Worm (Caenorhabditis elegans) whole organism, L3 larva: ENCODE results near the gene K11D12.11.

Experiments
- R02D3.7 ChIP-seq: fragments of 150-350 bp; optimal IDR thresholded peaks from 2 replicates; lab custom pipeline; 2014; ENCODE audit warnings: missing biosample characterization, missing genetic modification characterization
- ZK546.5 ChIP-seq: sonication (generic microtip); optimal IDR thresholded peaks from 2 replicates; lab custom pipeline; 2017; ENCODE audit warnings: missing biosample characterization, missing genetic modification characterization
- aly-2 ChIP-seq: fragments of 150-350 bp; optimal IDR thresholded peaks from 2 replicates; lab custom pipeline; 2014; ENCODE audit warnings: missing biosample characterization, missing genetic modification characterization
- ama-1 ChIP-seq: fragments of 150-350 bp; optimal IDR thresholded peaks from 2 replicates; lab custom pipeline; 2018
- ceh-28 ChIP-seq: fragments of 150-350 bp; optimal IDR thresholded peaks from 2 replicates; lab custom pipeline; 2014; ENCODE audit warnings: missing biosample characterization, missing genetic modification reagents, missing genetic modification characterization
- ceh-82 ChIP-seq: fragments of 150-350 bp; optimal IDR thresholded peaks from 2 replicates; lab custom pipeline; 2014; ENCODE audit warnings: missing biosample characterization, missing genetic modification characterization
- ceh-9 ChIP-seq: sonication (generic microtip); optimal IDR thresholded peaks from 2 replicates; lab custom pipeline; 2018; ENCODE audit warnings: missing biosample characterization, missing genetic modification characterization
- daf-12 ChIP-seq: fragments of 150-350 bp; optimal IDR thresholded peaks from 2 replicates; lab custom pipeline; 2014; ENCODE audit warnings: missing biosample characterization, missing genetic modification reagents, missing genetic modification characterization
- egl-27 ChIP-seq: sonication (generic microtip); optimal IDR thresholded peaks from 4 replicates; lab custom pipeline; 2017; ENCODE audit warnings: missing biosample characterization, missing genetic modification reagents, missing genetic modification characterization
- egl-5 ChIP-seq: fragments of 150-350 bp; optimal IDR thresholded peaks from 2 replicates; lab custom pipeline; 2017; ENCODE audit warnings: missing biosample characterization, missing genetic modification reagents, missing genetic modification characterization, inconsistent platforms
- elt-1 ChIP-seq: fragments of 150-350 bp; optimal IDR thresholded peaks from 2 replicates; lab custom pipeline; 2014; ENCODE audit warnings: missing biosample characterization, missing genetic modification characterization
- elt-2 ChIP-seq: sonication (generic microtip); optimal IDR thresholded peaks from 2 replicates; lab custom pipeline; 2016; ENCODE audit warnings: missing genetic modification reagents, mild to moderate bottlenecking, missing genetic modification characterization, missing compliant biosample characterization
- elt-3 ChIP-seq, 3 experiments: fragments of 150-350 bp in 1 of 3; sonication (generic microtip) in 2 of 3; optimal IDR thresholded peaks; 2 replicates in 2 of 3; 4 replicates in 1 of 3; lab custom pipeline; 2014 to 2017; ENCODE audit warnings: missing biosample characterization in 3 of 3, missing genetic modification characterization in 3 of 3
- eor-1 ChIP-seq, 2 experiments: fragments of 150-350 bp; optimal IDR thresholded peaks; 2 replicates each; lab custom pipeline; 2014 to 2018; ENCODE audit warnings: missing biosample characterization in 2 of 2, missing genetic modification characterization in 2 of 2
- fkh-10 ChIP-seq: sonication (generic microtip); optimal IDR thresholded peaks from 2 replicates; lab custom pipeline; 2017; ENCODE audit warnings: missing biosample characterization, missing genetic modification reagents, missing genetic modification characterization
- fkh-2 ChIP-seq: fragments of 150-350 bp; optimal IDR thresholded peaks from 2 replicates; lab custom pipeline; 2014; ENCODE audit warnings: missing biosample characterization, missing genetic modification reagents, missing genetic modification characterization
- fos-1 ChIP-seq: fragments of 150-350 bp; optimal IDR thresholded peaks from 2 replicates; lab custom pipeline; 2014; ENCODE audit warnings: missing biosample characterization, missing genetic modification characterization
- hmg-11 ChIP-seq: sonication (generic microtip); optimal IDR thresholded peaks from 2 replicates; lab custom pipeline; 2016; ENCODE audit warnings: missing genetic modification characterization, missing compliant biosample characterization
- jun-1 ChIP-seq: fragments of 150-350 bp; optimal IDR thresholded peaks from 2 replicates; lab custom pipeline; 2014; ENCODE audit warnings: missing biosample characterization, missing genetic modification reagents, missing genetic modification characterization
- lin-15B ChIP-seq: fragments of 150-350 bp; optimal IDR thresholded peaks from 2 replicates; lab custom pipeline; 2014; ENCODE audit warnings: missing biosample characterization, missing genetic modification characterization
- lin-39 ChIP-seq: fragments of 150-350 bp; optimal IDR thresholded peaks from 2 replicates; lab custom pipeline; 2018; ENCODE audit warnings: missing biosample characterization, missing genetic modification reagents, missing genetic modification characterization
- lsy-12 ChIP-seq: sonication (generic microtip); optimal IDR thresholded peaks from 2 replicates; lab custom pipeline; 2016; ENCODE audit warnings: mild to moderate bottlenecking, missing genetic modification characterization, missing compliant biosample characterization
- mdl-1 ChIP-seq: fragments of 150-350 bp; optimal IDR thresholded peaks from 2 replicates; lab custom pipeline; 2014; ENCODE audit warnings: missing biosample characterization, missing genetic modification characterization
- mml-1 ChIP-seq: fragments of 150-350 bp; sonication (generic microtip); optimal IDR thresholded peaks from 3 replicates; lab custom pipeline; 2014; ENCODE audit warnings: missing biosample characterization, missing genetic modification characterization
- nfya-1 ChIP-seq: sonication (generic microtip); optimal IDR thresholded peaks from 2 replicates; lab custom pipeline; 2017; ENCODE audit warnings: missing genetic modification characterization, mild to moderate bottlenecking, missing compliant biosample characterization, antibody characterized with exemption, moderate library complexity; ENCODE audit not compliant: insufficient read depth
- nhr-11 ChIP-seq: fragments of 150-350 bp; optimal IDR thresholded peaks from 2 replicates; lab custom pipeline; 2014; ENCODE audit warnings: missing biosample characterization, missing genetic modification characterization
- nhr-12 ChIP-seq: fragments of 150-350 bp; optimal IDR thresholded peaks from 2 replicates; lab custom pipeline; 2014; ENCODE audit warnings: missing biosample characterization, missing genetic modification characterization
- nhr-23 ChIP-seq: fragments of 150-350 bp; optimal IDR thresholded peaks from 2 replicates; lab custom pipeline; 2014; ENCODE audit warnings: missing biosample characterization, missing genetic modification reagents, missing genetic modification characterization
- nhr-237 ChIP-seq: fragments of 150-350 bp; optimal IDR thresholded peaks from 2 replicates; lab custom pipeline; 2014; ENCODE audit warnings: missing biosample characterization, missing genetic modification characterization
- nhr-25 ChIP-seq: sonication (generic microtip); optimal IDR thresholded peaks from 2 replicates; lab custom pipeline; 2017; ENCODE audit warnings: missing biosample characterization, missing genetic modification characterization
- nhr-28 ChIP-seq: fragments of 150-350 bp; optimal IDR thresholded peaks from 2 replicates; lab custom pipeline; 2014; ENCODE audit warnings: missing biosample characterization, missing genetic modification characterization
- nhr-43 ChIP-seq: sonication (generic microtip); optimal IDR thresholded peaks from 2 replicates; lab custom pipeline; 2016; ENCODE audit warnings: mild to moderate bottlenecking, missing genetic modification characterization, missing compliant biosample characterization; ENCODE audit not compliant: poor library complexity, severe bottlenecking
- nhr-67 ChIP-seq: fragments of 150-350 bp; optimal IDR thresholded peaks from 2 replicates; lab custom pipeline; 2014; ENCODE audit warnings: missing biosample characterization, missing genetic modification characterization
- nhr-76 ChIP-seq: fragments of 150-350 bp; sonication (generic microtip); optimal IDR thresholded peaks from 5 replicates; lab custom pipeline; 2014; ENCODE audit warnings: missing biosample characterization, missing genetic modification characterization
- nhr-77 ChIP-seq: fragments of 150-350 bp; optimal IDR thresholded peaks from 2 replicates; lab custom pipeline; 2014; ENCODE audit warnings: missing biosample characterization, missing genetic modification characterization
- pha-4 ChIP-seq: fragments of 150-350 bp; optimal IDR thresholded peaks from 2 replicates; lab custom pipeline; 2014; ENCODE audit warnings: missing biosample characterization, missing genetic modification reagents, missing genetic modification characterization
- pqm-1 ChIP-seq: fragments of 150-350 bp; optimal IDR thresholded peaks from 2 replicates; lab custom pipeline; 2017; ENCODE audit warnings: missing biosample characterization, missing genetic modification characterization, inconsistent platforms
- sea-2 ChIP-seq: fragments of 150-350 bp; sonication (generic microtip); optimal IDR thresholded peaks from 4 replicates; lab custom pipeline; 2014; ENCODE audit warnings: missing biosample characterization, missing genetic modification reagents, missing genetic modification characterization
- skn-1 ChIP-seq: fragments of 150-350 bp; optimal IDR thresholded peaks from 2 replicates; lab custom pipeline; 2014; ENCODE audit warnings: missing biosample characterization, missing genetic modification characterization
- snpc-4 ChIP-seq: fragments of 150-350 bp; optimal IDR thresholded peaks from 2 replicates; lab custom pipeline; 2014; ENCODE audit warnings: missing biosample characterization, missing genetic modification characterization
- tbx-2 ChIP-seq: sonication (generic microtip); optimal IDR thresholded peaks from 2 replicates; lab custom pipeline; 2016; ENCODE audit warnings: mild to moderate bottlenecking, missing genetic modification characterization, missing compliant biosample characterization
- unc-39 ChIP-seq: sonication (generic microtip); optimal IDR thresholded peaks from 4 replicates; lab custom pipeline; 2017; ENCODE audit warnings: missing biosample characterization, missing genetic modification characterization
- unc-62 ChIP-seq: fragments of 150-350 bp; sonication (generic microtip); optimal IDR thresholded peaks from 4 replicates; lab custom pipeline; 2014; ENCODE audit warnings: missing biosample characterization, missing genetic modification reagents, missing genetic modification characterization
- zag-1 ChIP-seq: fragments of 150-350 bp; optimal IDR thresholded peaks from 2 replicates; lab custom pipeline; 2014; ENCODE audit warnings: missing biosample characterization, missing genetic modification characterization
- ztf-11 ChIP-seq: fragments of 150-350 bp; optimal IDR thresholded peaks from 2 replicates; lab custom pipeline; 2014; ENCODE audit warnings: missing biosample characterization, missing genetic modification characterization
- ztf-4 ChIP-seq: fragments of 150-350 bp; optimal IDR thresholded peaks from 2 replicates; lab custom pipeline; 2014; ENCODE audit warnings: missing biosample characterization, missing genetic modification characterization

Gene K11D12.11

ce11 chrV:5032176-5032575 lies 7.2 kb downstream of the K11D12.11 start (continued):
- TF ChIP-seq sea-2 (GFP tag; lab: Kevin White, UChicago): no peak
- no peak for TF ChIP-seq nhr-237 (tag; lab: Kevin White, UChicago)
- TF ChIP-seq unc-62 (GFP tag; lab: Kevin White, UChicago): no peak
- no peak for TF ChIP-seq nhr-67
- TF ChIP-seq elt-1: no peak
- no peak for TF ChIP-seq ceh-28
- peak; percentile 0 for TF ChIP-seq lin-39
- no peak for TF ChIP-seq ZK546.5 (tag; lab: Kevin White, UChicago)
- no peak for TF ChIP-seq R02D3.7 (tag; lab: Kevin White, UChicago)
- peak; percentile 58 for TF ChIP-seq mml-1 (tag; lab: Kevin White, UChicago)
- peak; percentile 11 for TF ChIP-seq pha-4 (tag; lab: Kevin White, UChicago)
- no peak for TF ChIP-seq aly-2
- TF ChIP-seq, all 47 proteins: peak for 7

- TF ChIP-seq nhr-77 (no peak), elt-2 (tag; lab: Kevin White, UChicago) (peak; percentile 66), nhr-67 (no peak), ZK546.5 (tag; lab: Kevin White, UChicago) (no peak), nhr-28 (no peak)
- TF ChIP-seq, all 47 proteins: peak for 1
Measured at ce11 chrV:5031764-5032163, 7.6 kb downstream of the K11D12.11 start.

- TF ChIP-seq mml-1 (tag; lab: Kevin White, UChicago) (no peak), pha-4 (tag; lab: Kevin White, UChicago) (no peak), snpc-4 (no peak), aly-2 (no peak), R02D3.7 (tag; lab: Kevin White, UChicago) (no peak), nhr-12 (tag; lab: Kevin White, UChicago) (no peak), ztf-11 (no peak), elt-2 (tag; lab: Kevin White, UChicago) (no peak), fos-1 (tag; lab: Kevin White, UChicago) (no peak), unc-39 (tag; lab: Kevin White, UChicago) (no peak), egl-27 (tag; lab: Kevin White, UChicago) (no peak)
Measured at ce11 chrV:5030715-5031114, 8.7 kb downstream of the K11D12.11 start, which contains the start of gene swt-7. swt-7 (minus strand) TSS chrV:5030815.

DNA sequence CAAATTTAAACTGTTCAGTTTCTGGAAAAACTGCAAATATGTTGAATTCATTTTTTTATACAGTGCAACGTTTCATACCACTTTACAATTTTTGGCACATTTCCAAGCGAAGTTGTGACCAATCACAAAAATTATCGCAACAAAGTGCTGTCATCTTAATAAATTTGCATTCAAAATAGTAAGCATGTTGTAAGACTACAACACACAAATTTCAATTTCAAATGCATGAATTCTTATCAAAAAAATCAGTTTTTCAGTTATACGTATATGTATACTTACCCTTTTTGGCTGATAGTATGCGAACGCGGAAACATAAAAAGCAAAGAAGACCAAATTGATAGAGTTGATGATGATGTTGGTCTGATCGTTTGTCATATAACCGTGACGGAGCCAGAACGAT lies 9.2 kb downstream of the K11D12.11 start:
- TF ChIP-seq unc-62 (GFP tag; lab: Kevin White, UChicago): no peak
- no peak for TF ChIP-seq nhr-76 (tag; lab: Kevin White, UChicago)
- TF ChIP-seq fkh-2 (tag; lab: Kevin White, UChicago): no peak
- peak; percentile 38 for TF ChIP-seq skn-1 (tag; lab: Kevin White, UChicago)
- no peak for TF ChIP-seq fos-1 (tag; lab: Kevin White, UChicago)
- TF ChIP-seq ztf-4 (tag; lab: Kevin White, UChicago): no peak
- no peak for TF ChIP-seq ZK546.5 (tag; lab: Kevin White, UChicago)
- TF ChIP-seq nhr-28: no peak
- no peak for TF ChIP-seq ama-1 (lab: Kevin White, UChicago)
- TF ChIP-seq zag-1: no peak
- no peak for TF ChIP-seq lin-15B (tag; lab: Kevin White, UChicago)
- TF ChIP-seq daf-12 (tag; lab: Kevin White, UChicago): no peak
- TF ChIP-seq elt-3 (tag; optimal IDR thresholded peaks at IDR 0.05; lab: Kevin White, UChicago): no peak
- TF ChIP-seq nhr-23 (tag; lab: Kevin White, UChicago): no peak
- TF ChIP-seq mdl-1 (tag; lab: Kevin White, UChicago): no peak
- TF ChIP-seq pqm-1 (tag; lab: Kevin White, UChicago): peak; percentile 86
- TF ChIP-seq lsy-12 (tag; lab: Kevin White, UChicago): no peak
- TF ChIP-seq nhr-43 (tag; lab: Kevin White, UChicago): no peak
- TF ChIP-seq nhr-12 (tag; lab: Kevin White, UChicago): no peak
- TF ChIP-seq fkh-10 (GFP tag; lab: Kevin White, UChicago): no peak
- no peak for TF ChIP-seq aly-2
- no peak for TF ChIP-seq ceh-82
- TF ChIP-seq pha-4 (tag; lab: Kevin White, UChicago): peak; percentile 28
- no peak for TF ChIP-seq eor-1 (tag; optimal IDR thresholded peaks at IDR 0.05; lab: Kevin White, UChicago)
- no peak for TF ChIP-seq elt-1
- no peak for TF ChIP-seq R02D3.7 (tag; lab: Kevin White, UChicago)
- no peak for TF ChIP-seq mml-1 (tag; lab: Kevin White, UChicago)
- TF ChIP-seq ceh-9 (tag; lab: Kevin White, UChicago): no peak
- peak; percentile 88 for TF ChIP-seq elt-2 (tag; lab: Kevin White, UChicago)
- TF ChIP-seq nhr-11: no peak
- TF ChIP-seq tbx-2 (tag; lab: Kevin White, UChicago): no peak
- TF ChIP-seq jun-1 (tag; lab: Kevin White, UChicago): peak; percentile 3
- TF ChIP-seq lin-39: no peak
- no peak for TF ChIP-seq nhr-25
- no peak for TF ChIP-seq egl-5
- TF ChIP-seq egl-27 (tag; lab: Kevin White, UChicago): no peak
- no peak for TF ChIP-seq nfya-1 (tag; lab: Kevin White, UChicago)
- TF ChIP-seq unc-39 (tag; lab: Kevin White, UChicago): no peak
- no peak for TF ChIP-seq hmg-11
